Worm (Caenorhabditis elegans) whole organism, young adult: ENCODE results near the gene hap-1.

Source experiments
- ama-1 ChIP-seq, 3 experiments: fragments of 150-350 bp in 1 of 3; sonication (generic microtip) in 2 of 3; optimal IDR thresholded peaks; 2 replicates each; lab custom pipeline; 2014 to 2018; ENCODE audit warnings: missing biosample characterization in 2 of 3, missing genetic modification characterization in 2 of 3, missing genetic modification reagents in 2 of 3
- ccch-3 ChIP-seq: fragments of 200-800 bp; sonication (Bioruptor generic); optimal IDR thresholded peaks from 2 replicates; lab custom pipeline; 2018; ENCODE audit warnings: mild to moderate bottlenecking, missing genetic modification characterization, missing compliant biosample characterization
- cebp-2 ChIP-seq: fragments of 200-800 bp; sonication (Bioruptor generic); IDR thresholded peaks from 2 replicates; pipeline ENCODE4 v1.3.6; 2022; ENCODE audit warnings: missing genetic modification characterization, missing compliant biosample characterization
- efl-1 ChIP-seq: fragments of 150-350 bp; optimal IDR thresholded peaks from 2 replicates; lab custom pipeline; 2014; ENCODE audit warnings: missing biosample characterization, missing genetic modification reagents, missing genetic modification characterization
- hlh-12 ChIP-seq: sonication (generic microtip); optimal IDR thresholded peaks from 2 replicates; lab custom pipeline; 2016; ENCODE audit warnings: missing genetic modification characterization, missing compliant biosample characterization
- lin-35 ChIP-seq, 3 experiments: fragments of 150-350 bp in 2 of 3; sonication (generic microtip) in 1 of 3; optimal IDR thresholded peaks; 2 replicates each; lab custom pipeline; 2014 to 2018; ENCODE audit warnings: missing biosample characterization in 3 of 3, missing genetic modification characterization in 3 of 3, missing genetic modification reagents in 3 of 3
- nfya-2 ChIP-seq: fragments of 200-800 bp; sonication (Bioruptor generic); IDR thresholded peaks from 2 replicates; pipeline ENCODE4 v1.3.6; 2022; ENCODE audit warnings: missing genetic modification reagents, missing genetic modification characterization, missing compliant biosample characterization
- nhr-179 ChIP-seq: sonication (generic microtip); optimal IDR thresholded peaks from 2 replicates; lab custom pipeline; 2016; ENCODE audit warnings: mild to moderate bottlenecking, missing genetic modification characterization, missing compliant biosample characterization
- pha-4 ChIP-seq: fragments of 150-350 bp; sonication (generic microtip); optimal IDR thresholded peaks from 2 replicates; lab custom pipeline; 2014; ENCODE audit warnings: missing biosample characterization, missing genetic modification reagents, missing genetic modification characterization
- sea-2 ChIP-seq: fragments of 200-800 bp; sonication (Bioruptor generic); IDR thresholded peaks from 2 replicates; pipeline ENCODE4 v1.3.6; 2022; ENCODE audit warnings: missing genetic modification characterization, missing compliant biosample characterization
- snpc-4 ChIP-seq, 5 experiments: fragments of 150-350 bp in 1 of 5; sonication (generic microtip) in 4 of 5; optimal IDR thresholded peaks; 2 replicates each; lab custom pipeline; 2014 to 2018; ENCODE audit warnings: missing genetic modification characterization in 5 of 5, missing biosample characterization in 3 of 5, antibody characterized with exemption in 2 of 5, mild to moderate bottlenecking in 2 of 5, missing compliant biosample characterization in 2 of 5, missing genotype in 2 of 5, moderate library complexity in 2 of 5, missing genetic modification reagents in 1 of 5
- unc-130 ChIP-seq: sonication (generic microtip); optimal IDR thresholded peaks from 2 replicates; lab custom pipeline; 2016; ENCODE audit warnings: missing genetic modification reagents, missing genetic modification characterization, missing compliant biosample characterization
- unc-62 ChIP-seq: fragments of 150-350 bp; optimal IDR thresholded peaks from 2 replicates; lab custom pipeline; 2014; ENCODE audit warnings: missing biosample characterization, missing genetic modification reagents, missing genetic modification characterization

ce11 chrIII:5218687-5219086 is 45.1 kb upstream of the hap-1 start, which contains the start of gene ZC155.2:
- no peak for TF ChIP-seq unc-130
- TF ChIP-seq lin-35 (GFP tag; optimal IDR thresholded peaks at IDR 0.05; lab: Kevin White, UChicago), result no peak
- TF ChIP-seq cebp-2 (GFP tag; lab: Robert Waterston, UW), result no peak
- TF ChIP-seq unc-62 (GFP tag; lab: Kevin White, UChicago), result no peak
- TF ChIP-seq ama-1 (optimal IDR thresholded peaks at IDR 0.05; lab: Kevin White, UChicago), result no peak
- no peak for TF ChIP-seq ama-1 (GFP tag; optimal IDR thresholded peaks at IDR 0.05; lab: Kevin White, UChicago)
- no peak for TF ChIP-seq nfya-2 (GFP tag; lab: Robert Waterston, UW)
- TF ChIP-seq efl-1, result no peak
- TF ChIP-seq sea-2 (GFP tag; lab: Robert Waterston, UW), result no peak
- no peak for TF ChIP-seq pha-4 (tag; lab: Kevin White, UChicago)
- no peak for TF ChIP-seq ccch-3 (GFP tag; lab: Kevin White, UChicago)
- no peak for TF ChIP-seq snpc-4 (GFP tag; optimal IDR thresholded peaks at IDR 0.05; lab: Kevin White, UChicago)
- no peak for TF ChIP-seq snpc-4 (tag; optimal IDR thresholded peaks at IDR 0.05; lab: Kevin White, UChicago)
- TF ChIP-seq hlh-12 (tag; lab: Kevin White, UChicago), result no peak
- no peak for TF ChIP-seq nhr-179
